Worm (Caenorhabditis elegans) whole organism, young adult: ENCODE results near the gene Y51B9A.5.

Experiments used
- F22D6.2 ChIP-seq: sonication (generic microtip); optimal IDR thresholded peaks from 2 replicates; lab custom pipeline; 2016; ENCODE audit warnings: mild to moderate bottlenecking, missing genetic modification characterization, missing compliant biosample characterization
- F55B11.4 ChIP-seq: sonication (generic microtip); optimal IDR thresholded peaks from 2 replicates; lab custom pipeline; 2016; ENCODE audit warnings: missing compliant biosample characterization, missing genetic modification characterization, borderline replicate concordance; ENCODE audit not compliant: insufficient read depth
- K12H6.12 ChIP-seq: fragments of 200-800 bp; sonication (Bioruptor generic); optimal IDR thresholded peaks from 2 replicates; lab custom pipeline; 2018; ENCODE audit warnings: mild to moderate bottlenecking, missing genetic modification characterization, missing compliant biosample characterization
- ama-1 ChIP-seq, 3 experiments: fragments of 150-350 bp in 1 of 3; sonication (generic microtip) in 2 of 3; optimal IDR thresholded peaks; 2 replicates each; lab custom pipeline; 2014 to 2018; ENCODE audit warnings: missing biosample characterization in 2 of 3, missing genetic modification characterization in 2 of 3, missing genetic modification reagents in 2 of 3
- die-1 ChIP-seq: sonication (generic microtip); optimal IDR thresholded peaks from 2 replicates; lab custom pipeline; 2016; ENCODE audit warnings: missing genotype, mild to moderate bottlenecking, missing genetic modification characterization, missing compliant biosample characterization
- dpff-1 ChIP-seq: sonication (generic microtip); optimal IDR thresholded peaks from 2 replicates; lab custom pipeline; 2017; ENCODE audit warnings: mild to moderate bottlenecking, missing genetic modification characterization, missing compliant biosample characterization
- hrde-1 ChIP-seq: sonication (generic microtip); optimal IDR thresholded peaks from 2 replicates; lab custom pipeline; 2016; ENCODE audit warnings: missing genetic modification characterization, mild to moderate bottlenecking, missing compliant biosample characterization, moderate library complexity, missing genotype, missing genetic modification reagents, borderline replicate concordance
- lsy-27 ChIP-seq: sonication (generic microtip); optimal IDR thresholded peaks from 2 replicates; lab custom pipeline; 2017; ENCODE audit warnings: missing genetic modification characterization, mild to moderate bottlenecking, missing compliant biosample characterization, antibody characterized with exemption, missing genotype, borderline replicate concordance; ENCODE audit not compliant: insufficient read depth
- nhr-90 ChIP-seq: sonication (generic microtip); optimal IDR thresholded peaks from 2 replicates; lab custom pipeline; 2016; ENCODE audit warnings: missing genotype, mild to moderate bottlenecking, missing genetic modification characterization, missing compliant biosample characterization
- pha-4 ChIP-seq: fragments of 150-350 bp; sonication (generic microtip); optimal IDR thresholded peaks from 2 replicates; lab custom pipeline; 2014; ENCODE audit warnings: missing biosample characterization, missing genetic modification reagents, missing genetic modification characterization
- snpc-3.4 ChIP-seq: sonication (generic microtip); optimal IDR thresholded peaks from 2 replicates; lab custom pipeline; 2017; ENCODE audit warnings: missing genetic modification characterization, mild to moderate bottlenecking, missing compliant biosample characterization, antibody characterized with exemption, moderate library complexity, missing genotype, missing genetic modification reagents
- ztf-22 ChIP-seq: fragments of 200-800 bp; sonication (Bioruptor generic); optimal IDR thresholded peaks from 2 replicates; lab custom pipeline; 2018; ENCODE audit warnings: mild to moderate bottlenecking, missing genetic modification characterization, moderate library complexity, missing compliant biosample characterization

DNA sequence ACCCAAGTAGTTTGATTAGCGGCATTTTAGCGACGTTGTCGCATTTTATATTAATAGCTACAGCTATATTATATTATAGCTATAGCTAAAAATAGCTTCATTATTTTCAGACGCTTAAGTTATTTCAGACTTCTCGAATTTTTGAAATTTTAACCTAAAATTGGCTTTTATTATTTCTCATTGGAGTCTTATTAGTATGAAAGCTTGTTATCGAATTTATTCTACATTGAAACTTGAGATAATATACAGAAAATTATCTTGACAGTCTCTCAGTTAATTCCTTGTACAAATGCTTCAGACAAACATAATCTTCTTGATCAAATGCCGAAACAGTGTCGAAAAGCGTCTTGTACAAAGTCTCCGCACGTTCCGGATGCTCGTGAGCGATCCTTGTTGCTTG, 24.1 kb upstream of the Y51B9A.5 start, which contains the start of gene srh-48:
- no peak for TF ChIP-seq snpc-3.4
- TF ChIP-seq ama-1 (optimal IDR thresholded peaks at IDR 0.05; lab: Kevin White, UChicago) = no peak
- TF ChIP-seq ama-1 (GFP tag; optimal IDR thresholded peaks at IDR 0.05; lab: Kevin White, UChicago) = no peak
- TF ChIP-seq F55B11.4 (tag; lab: Kevin White, UChicago) = no peak
- TF ChIP-seq die-1 = no peak
- TF ChIP-seq F22D6.2 (tag; lab: Kevin White, UChicago) = no peak
- no peak for TF ChIP-seq dpff-1 (tag; lab: Kevin White, UChicago)
- TF ChIP-seq K12H6.12 (tag; lab: Kevin White, UChicago) = no peak
- no peak for TF ChIP-seq pha-4 (tag; lab: Kevin White, UChicago)
- TF ChIP-seq lsy-27 (tag; lab: Kevin White, UChicago) = no peak
- no peak for TF ChIP-seq hrde-1 (tag; lab: Kevin White, UChicago)
- no peak for TF ChIP-seq nhr-90 (tag; lab: Kevin White, UChicago)
- TF ChIP-seq ztf-22 (GFP tag; lab: Kevin White, UChicago) = no peak
